Worm (Caenorhabditis elegans) whole organism, young adult: ENCODE measurements around the gene C46C11.4.

Source experiments
- B0261.1 ChIP-seq: sonication (generic microtip); optimal IDR thresholded peaks from 2 replicates; lab custom pipeline; 2016; ENCODE audit warnings: mild to moderate bottlenecking, missing genetic modification characterization, moderate library complexity, missing compliant biosample characterization
- F10E7.11 ChIP-seq: sonication (generic microtip); optimal IDR thresholded peaks from 2 replicates; lab custom pipeline; 2017; ENCODE audit warnings: mild to moderate bottlenecking, missing genetic modification characterization, moderate library complexity, missing compliant biosample characterization
- F49E8.2 ChIP-seq: sonication (generic microtip); optimal IDR thresholded peaks from 3 replicates; lab custom pipeline; 2017; ENCODE audit warnings: missing genetic modification characterization, mild to moderate bottlenecking, missing compliant biosample characterization, antibody characterized with exemption, moderate library complexity; ENCODE audit not compliant: insufficient read depth
- F57A8.1 ChIP-seq: fragments of 200-800 bp; sonication (Bioruptor generic); optimal IDR thresholded peaks from 2 replicates; lab custom pipeline; 2018; ENCODE audit warnings: mild to moderate bottlenecking, missing genetic modification characterization, moderate library complexity, missing compliant biosample characterization
- aptf-3 ChIP-seq: fragments of 200-800 bp; sonication (Bioruptor generic); IDR thresholded peaks from 2 replicates; pipeline ENCODE4 v1.3.6; 2022; ENCODE audit warnings: missing genetic modification characterization, missing compliant biosample characterization
- atf-7 ChIP-seq: sonication (generic microtip); optimal IDR thresholded peaks from 2 replicates; lab custom pipeline; 2017; ENCODE audit warnings: mild to moderate bottlenecking, missing genetic modification characterization, missing compliant biosample characterization
- athp-1 ChIP-seq: sonication (generic microtip); optimal IDR thresholded peaks from 2 replicates; lab custom pipeline; 2017; ENCODE audit warnings: mild to moderate bottlenecking, missing genetic modification characterization, missing compliant biosample characterization
- bed-2 ChIP-seq: fragments of 200-800 bp; sonication (Bioruptor generic); IDR thresholded peaks from 2 replicates; pipeline ENCODE4 v1.3.6; 2022; ENCODE audit warnings: missing genetic modification reagents, missing genetic modification characterization, missing compliant biosample characterization
- ccch-3 ChIP-seq: fragments of 200-800 bp; sonication (Bioruptor generic); optimal IDR thresholded peaks from 2 replicates; lab custom pipeline; 2018; ENCODE audit warnings: mild to moderate bottlenecking, missing genetic modification characterization, missing compliant biosample characterization
- ceh-27 ChIP-seq: fragments of 200-800 bp; sonication (Bioruptor generic); optimal IDR thresholded peaks from 2 replicates; lab custom pipeline; 2018; ENCODE audit warnings: mild to moderate bottlenecking, missing genetic modification characterization, moderate library complexity, missing compliant biosample characterization
- ceh-58 ChIP-seq: fragments of 200-800 bp; sonication (Bioruptor generic); IDR thresholded peaks from 2 replicates; pipeline ENCODE4 v1.3.6; 2022; ENCODE audit warnings: missing genetic modification characterization, missing compliant biosample characterization
- ceh-79 ChIP-seq: sonication (generic microtip); optimal IDR thresholded peaks from 2 replicates; lab custom pipeline; 2017; ENCODE audit warnings: mild to moderate bottlenecking, missing genetic modification characterization, missing compliant biosample characterization
- chd-7 ChIP-seq: sonication (generic microtip); optimal IDR thresholded peaks from 2 replicates; lab custom pipeline; 2016; ENCODE audit warnings: mild to moderate bottlenecking, missing genetic modification characterization, moderate library complexity, missing compliant biosample characterization
- die-1 ChIP-seq: sonication (generic microtip); optimal IDR thresholded peaks from 2 replicates; lab custom pipeline; 2016; ENCODE audit warnings: missing genotype, mild to moderate bottlenecking, missing genetic modification characterization, missing compliant biosample characterization
- dpff-1 ChIP-seq: sonication (generic microtip); optimal IDR thresholded peaks from 2 replicates; lab custom pipeline; 2017; ENCODE audit warnings: mild to moderate bottlenecking, missing genetic modification characterization, missing compliant biosample characterization
- egl-18 ChIP-seq: fragments of 200-800 bp; sonication (Bioruptor generic); IDR thresholded peaks from 2 replicates; pipeline ENCODE4 v1.3.6; 2022; ENCODE audit warnings: missing genetic modification reagents, missing genetic modification characterization, missing compliant biosample characterization
- egl-44 ChIP-seq: fragments of 200-800 bp; sonication (Bioruptor generic); IDR thresholded peaks from 2 replicates; pipeline ENCODE4 v1.3.6; 2022; ENCODE audit warnings: missing genetic modification reagents, missing genetic modification characterization, missing compliant biosample characterization
- ekl-4 ChIP-seq: fragments of 200-800 bp; sonication (Bioruptor generic); IDR thresholded peaks from 2 replicates; pipeline ENCODE4 v1.3.6; 2022; ENCODE audit warnings: missing genetic modification reagents, missing genetic modification characterization, missing compliant biosample characterization
- gei-17 ChIP-seq: fragments of 200-800 bp; sonication (Bioruptor generic); optimal IDR thresholded peaks from 2 replicates; lab custom pipeline; 2018; ENCODE audit warnings: mild to moderate bottlenecking, missing genetic modification characterization, missing compliant biosample characterization
- him-1 ChIP-seq: sonication (generic microtip); optimal IDR thresholded peaks from 2 replicates; lab custom pipeline; 2016; ENCODE audit warnings: missing genotype, missing genetic modification reagents, missing genetic modification characterization, missing compliant biosample characterization
- hmg-1.2 ChIP-seq: fragments of 200-800 bp; sonication (Bioruptor generic); IDR thresholded peaks from 2 replicates; pipeline ENCODE4 v1.3.6; 2022; ENCODE audit warnings: missing genetic modification reagents, missing genetic modification characterization, missing compliant biosample characterization
- hmg-20 ChIP-seq: fragments of 200-800 bp; sonication (Bioruptor generic); IDR thresholded peaks from 2 replicates; pipeline ENCODE4 v1.3.6; 2022; ENCODE audit warnings: missing genetic modification reagents, missing genetic modification characterization, missing compliant biosample characterization
- let-607 ChIP-seq, 2 experiments: fragments of 200-800 bp in 1 of 2; sonication (Bioruptor generic) in 1 of 2; sonication (generic microtip) in 1 of 2; optimal IDR thresholded peaks; 2 replicates each; lab custom pipeline; 2016 to 2018; ENCODE audit warnings: mild to moderate bottlenecking in 2 of 2, missing compliant biosample characterization in 2 of 2, missing genetic modification characterization in 2 of 2, moderate library complexity in 2 of 2, missing genotype in 1 of 2
- lin-26 ChIP-seq: fragments of 200-800 bp; sonication (Bioruptor generic); IDR thresholded peaks from 2 replicates; pipeline ENCODE4 v1.3.6; 2022; ENCODE audit warnings: missing genetic modification reagents, missing genetic modification characterization, missing compliant biosample characterization
- lin-40 ChIP-seq: sonication (generic microtip); optimal IDR thresholded peaks from 2 replicates; lab custom pipeline; 2016; ENCODE audit warnings: missing genetic modification characterization, mild to moderate bottlenecking, missing compliant biosample characterization, missing genotype, missing genetic modification reagents
- lin-54 ChIP-seq: fragments of 200-800 bp; sonication (Bioruptor generic); optimal IDR thresholded peaks from 2 replicates; lab custom pipeline; 2018; ENCODE audit warnings: mild to moderate bottlenecking, missing genetic modification characterization, missing compliant biosample characterization
- lir-1 ChIP-seq: fragments of 200-800 bp; sonication (Bioruptor generic); conservative IDR thresholded peaks from 2 replicates; pipeline ENCODE4 v1.3.6; 2022; ENCODE audit warnings: missing genetic modification reagents, missing genetic modification characterization, missing compliant biosample characterization
- madf-10 ChIP-seq: sonication (generic microtip); optimal IDR thresholded peaks from 2 replicates; lab custom pipeline; 2016; ENCODE audit warnings: mild to moderate bottlenecking, missing genetic modification characterization, missing compliant biosample characterization
- madf-6 ChIP-seq: fragments of 200-800 bp; sonication (Bioruptor generic); IDR thresholded peaks from 2 replicates; pipeline ENCODE4 v1.3.6; 2022; ENCODE audit warnings: missing genetic modification reagents, missing genetic modification characterization, missing compliant biosample characterization
- pbrm-1 ChIP-seq: fragments of 200-800 bp; sonication (Bioruptor generic); IDR thresholded peaks from 2 replicates; pipeline ENCODE4 v1.3.6; 2022; ENCODE audit warnings: missing genetic modification reagents, missing genetic modification characterization, missing compliant biosample characterization
- rec-8 ChIP-seq, 2 experiments: sonication (generic microtip); optimal IDR thresholded peaks; 2 replicates each; lab custom pipeline; 2016; ENCODE audit warnings: mild to moderate bottlenecking in 2 of 2, missing genetic modification characterization in 2 of 2, missing genetic modification reagents in 2 of 2, missing genotype in 2 of 2, missing biosample characterization in 1 of 2, missing compliant biosample characterization in 1 of 2, moderate library complexity in 1 of 2
- rpc-1 ChIP-seq, 2 experiments: fragments of 150-350 bp in 1 of 2; sonication (generic microtip) in 1 of 2; optimal IDR thresholded peaks; 2 replicates each; lab custom pipeline; 2014 to 2018; ENCODE audit warnings: missing biosample characterization in 1 of 2, missing genetic modification characterization in 1 of 2, missing genetic modification reagents in 1 of 2, missing genotype in 1 of 2
- snpc-1.3 ChIP-seq: sonication (generic microtip); optimal IDR thresholded peaks from 2 replicates; lab custom pipeline; 2017; ENCODE audit warnings: missing genetic modification characterization, mild to moderate bottlenecking, missing compliant biosample characterization, antibody characterized with exemption, moderate library complexity, missing genotype, missing genetic modification reagents; ENCODE audit not compliant: insufficient read depth
- snpc-3.4 ChIP-seq: sonication (generic microtip); optimal IDR thresholded peaks from 2 replicates; lab custom pipeline; 2017; ENCODE audit warnings: missing genetic modification characterization, mild to moderate bottlenecking, missing compliant biosample characterization, antibody characterized with exemption, moderate library complexity, missing genotype, missing genetic modification reagents
- snpc-4 ChIP-seq, 5 experiments: fragments of 150-350 bp in 1 of 5; sonication (generic microtip) in 4 of 5; optimal IDR thresholded peaks; 2 replicates each; lab custom pipeline; 2014 to 2018; ENCODE audit warnings: missing genetic modification characterization in 5 of 5, missing biosample characterization in 3 of 5, antibody characterized with exemption in 2 of 5, mild to moderate bottlenecking in 2 of 5, missing compliant biosample characterization in 2 of 5, missing genotype in 2 of 5, moderate library complexity in 2 of 5, missing genetic modification reagents in 1 of 5
- somi-1 ChIP-seq: fragments of 200-800 bp; sonication (Bioruptor generic); optimal IDR thresholded peaks from 2 replicates; lab custom pipeline; 2018; ENCODE audit warnings: mild to moderate bottlenecking, missing genetic modification characterization, missing compliant biosample characterization
- sptf-2 ChIP-seq: fragments of 200-800 bp; sonication (Bioruptor generic); optimal IDR thresholded peaks from 2 replicates; lab custom pipeline; 2018; ENCODE audit warnings: mild to moderate bottlenecking, missing genetic modification characterization, missing compliant biosample characterization
- tbp1 ChIP-seq: fragments of 200-800 bp; sonication (Bioruptor generic); optimal IDR thresholded peaks from 2 replicates; lab custom pipeline; 2018; ENCODE audit warnings: mild to moderate bottlenecking, missing genetic modification characterization, missing compliant biosample characterization
- zfh-2 ChIP-seq: fragments of 200-800 bp; sonication (Bioruptor generic); conservative IDR thresholded peaks from 2 replicates; pipeline ENCODE4 v1.3.6; 2022; ENCODE audit warnings: missing genetic modification reagents, missing genetic modification characterization, missing compliant biosample characterization
- ztf-18 ChIP-seq: sonication (generic microtip); optimal IDR thresholded peaks from 2 replicates; lab custom pipeline; 2016; ENCODE audit warnings: missing genotype, mild to moderate bottlenecking, missing genetic modification characterization, missing compliant biosample characterization
- ztf-6 ChIP-seq: fragments of 200-800 bp; sonication (Bioruptor generic); IDR thresholded peaks from 2 replicates; pipeline ENCODE4 v1.3.6; 2022; ENCODE audit warnings: missing genetic modification reagents, missing genetic modification characterization, missing compliant biosample characterization

Gene C46C11.4

DNA sequence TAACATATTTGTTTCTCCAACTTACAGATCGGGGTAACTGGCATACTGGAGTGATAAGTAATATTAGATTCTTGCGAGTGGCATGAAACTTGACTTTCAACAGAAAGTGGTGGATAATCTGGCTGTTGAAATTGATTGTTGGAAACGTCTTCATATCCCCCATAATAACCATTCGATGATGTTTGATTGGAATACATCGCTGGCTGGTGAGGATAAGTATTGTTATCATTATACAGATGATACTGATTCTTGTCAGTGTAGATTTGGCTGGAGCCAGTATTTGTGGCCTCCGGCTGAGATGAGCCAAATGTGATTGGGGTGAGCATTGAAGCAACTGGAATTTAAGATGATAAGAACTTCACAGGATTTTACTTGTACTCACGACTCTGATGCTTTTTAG is 32.0 kb downstream of the C46C11.4 start:
- TF ChIP-seq F49E8.2 (no peak), rec-8 (tag; optimal IDR thresholded peaks at IDR 0.05; lab: Kevin White, UChicago) (no peak), rpc-1 (optimal IDR thresholded peaks at IDR 0.05; lab: Kevin White, UChicago) (no peak), rpc-1 (tag; optimal IDR thresholded peaks at IDR 0.05; lab: Kevin White, UChicago) (no peak), let-607 (tag; optimal IDR thresholded peaks at IDR 0.05; lab: Kevin White, UChicago) (no peak), aptf-3 (GFP tag; lab: Robert Waterston, UW) (no peak)
- TF ChIP-seq, all 124 proteins: peak for 0

DNA sequence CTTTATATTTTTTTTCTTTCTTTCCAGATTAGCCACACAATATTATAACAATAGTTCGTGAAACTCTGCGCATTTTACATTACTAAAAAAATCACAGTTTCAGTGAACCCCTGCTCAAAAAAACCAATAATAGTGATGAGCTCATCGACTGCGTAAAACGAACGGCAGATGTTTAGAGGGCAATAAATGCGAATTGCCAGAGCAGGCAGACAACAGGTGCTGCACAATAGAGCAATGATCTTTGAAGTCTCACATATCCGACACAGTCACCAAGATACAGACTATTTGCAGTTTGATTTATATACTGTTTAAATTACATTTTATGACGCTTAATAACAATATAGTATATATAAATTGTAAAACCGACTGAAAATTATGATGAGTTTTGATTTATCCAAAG is 37.4 kb downstream of the C46C11.4 start:
- TF ChIP-seq ceh-27 (GFP tag; lab: Kevin White, UChicago) = no peak
- no peak for TF ChIP-seq ceh-58

DNA sequence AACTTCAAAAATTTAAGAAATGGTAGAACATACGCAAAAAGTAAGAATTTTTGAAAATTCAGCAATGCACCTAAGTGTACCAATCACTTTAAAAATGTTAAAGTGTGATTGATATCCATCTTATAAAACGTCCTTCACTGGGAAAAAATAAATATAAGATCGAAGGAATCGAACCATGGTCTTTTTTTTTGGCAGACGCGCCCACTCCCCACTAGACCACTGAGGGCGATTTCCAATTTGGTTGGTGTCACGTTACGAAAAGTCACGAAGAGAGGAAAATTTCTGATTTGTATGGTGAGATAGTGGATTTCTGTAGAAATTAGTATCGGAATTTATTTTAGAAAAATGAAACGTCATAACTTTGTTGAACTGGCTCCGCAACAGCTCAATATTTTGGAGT is 39.7 kb downstream of the C46C11.4 start:
- no peak for TF ChIP-seq snpc-4 (GFP tag; optimal IDR thresholded peaks at IDR 0.05; lab: Kevin White, UChicago)
- TF ChIP-seq snpc-4 (tag; optimal IDR thresholded peaks at IDR 0.05; lab: Kevin White, UChicago) = peak in 1 of 4 experiments; percentile 48
- TF ChIP-seq him-1 (tag; lab: Kevin White, UChicago) = peak; percentile 58
- peak; percentile 63 for TF ChIP-seq snpc-1.3 (tag; lab: Kevin White, UChicago)
- TF ChIP-seq tbp1 = peak; percentile 83
- TF ChIP-seq snpc-3.4 (tag; lab: Kevin White, UChicago) = no peak
- TF ChIP-seq die-1 = peak; percentile 54
- peak; percentile 16 for TF ChIP-seq ztf-18 (tag; lab: Kevin White, UChicago)
- peak; percentile 22; the same call in 1 of the 2 replicates for TF ChIP-seq hmg-1.2
- peak; percentile 72; the same call in 1 of the 2 replicates for TF ChIP-seq lin-26
- TF ChIP-seq ztf-6 (GFP tag; lab: Robert Waterston, UW) = no peak
- peak; percentile 57 for TF ChIP-seq rpc-1 (optimal IDR thresholded peaks at IDR 0.05; lab: Kevin White, UChicago)
- TF ChIP-seq rpc-1 (tag; optimal IDR thresholded peaks at IDR 0.05; lab: Kevin White, UChicago) = peak; percentile 87
- TF ChIP-seq B0261.1 (tag; lab: Kevin White, UChicago) = peak; percentile 65
- TF ChIP-seq gei-17 (GFP tag; lab: Kevin White, UChicago) = no peak

DNA sequence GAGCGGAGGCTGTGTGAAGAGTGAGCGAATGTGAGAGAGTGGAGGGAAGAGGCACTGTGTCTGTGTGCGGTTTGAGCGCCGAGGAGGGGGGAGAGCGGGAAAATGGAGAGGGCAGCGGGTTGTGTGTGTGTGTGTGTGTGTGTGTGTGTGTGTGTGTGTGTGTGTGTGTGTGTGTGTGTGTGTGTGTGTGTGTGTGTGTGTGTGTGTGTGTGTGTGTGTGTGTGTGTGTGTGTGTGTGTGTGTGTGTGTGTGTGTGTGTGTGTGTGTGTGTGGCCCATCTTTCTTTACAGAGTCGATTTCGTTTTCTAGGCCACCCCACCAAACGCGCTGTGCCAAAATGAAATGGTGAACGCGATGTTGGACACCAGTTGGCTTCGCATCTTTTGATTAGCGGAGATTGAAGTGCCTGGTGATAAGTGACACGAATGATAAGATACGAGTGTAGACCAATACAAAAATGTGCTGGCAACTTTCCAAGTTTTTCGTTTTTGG is 40.6 kb downstream of the C46C11.4 start:
- peak; percentile 66; the same call in 1 of the 2 replicates for TF ChIP-seq lin-26
- peak in 1 of 2 experiments; percentile 92 for TF ChIP-seq let-607 (tag; optimal IDR thresholded peaks at IDR 0.05; lab: Kevin White, UChicago)
- TF ChIP-seq F57A8.1 = peak; percentile 64
- TF ChIP-seq athp-1 (tag; lab: Kevin White, UChicago) = peak; percentile 82
- TF ChIP-seq ceh-79 (tag; lab: Kevin White, UChicago) = peak; percentile 72
- peak; percentile 75; the same call in 1 of the 2 replicates for TF ChIP-seq egl-18 (GFP tag; lab: Robert Waterston, UW)
- TF ChIP-seq ekl-4 (GFP tag; lab: Robert Waterston, UW) = peak; percentile 85
- TF ChIP-seq somi-1 (GFP tag; lab: Kevin White, UChicago) = peak; percentile 93
- TF ChIP-seq F10E7.11 (tag; lab: Kevin White, UChicago) = peak; percentile 80
- TF ChIP-seq ccch-3 (GFP tag; lab: Kevin White, UChicago) = peak; percentile 17
- 0 out of 2 replicates have a peak, but pooled peaks have one; percentile 44 for TF ChIP-seq bed-2
- peak; percentile 99 for TF ChIP-seq lir-1 (GFP tag; lab: Robert Waterston, UW)
- TF ChIP-seq egl-44 = peak; percentile 78
- TF ChIP-seq ztf-18 (tag; lab: Kevin White, UChicago) = peak; percentile 70
- peak; percentile 98 for TF ChIP-seq chd-7 (tag; lab: Kevin White, UChicago)
- TF ChIP-seq pbrm-1 (GFP tag; lab: Robert Waterston, UW) = peak; percentile 64
- peak; percentile 34 for TF ChIP-seq madf-10 (tag; lab: Kevin White, UChicago)
- peak; percentile 67 for TF ChIP-seq sptf-2 (GFP tag; lab: Kevin White, UChicago)
- peak; percentile 99 for TF ChIP-seq zfh-2 (GFP tag; lab: Robert Waterston, UW)
- TF ChIP-seq hmg-20 (GFP tag; lab: Robert Waterston, UW) = peak; percentile 31; the same call in 1 of the 2 replicates
- peak; percentile 65 for TF ChIP-seq dpff-1
- TF ChIP-seq lin-54 (GFP tag; lab: Kevin White, UChicago) = peak; percentile 79
- TF ChIP-seq atf-7 = peak; percentile 94
- peak; percentile 69 for TF ChIP-seq lin-40 (tag; lab: Kevin White, UChicago)
- 0 out of 2 replicates have a peak, but pooled peaks have one; percentile 46 for TF ChIP-seq madf-6 (GFP tag; lab: Robert Waterston, UW)
